Fruit fly (Drosophila melanogaster): ENCODE measurements around the gene CG43084.

Gene CG43084

dm6 chr3L:15697916-15698315 is 47.3 kb downstream of the CG43084 start:
- no peak for TF ChIP-seq CG32121 (GFP tag; IDR thresholded peaks at IDR 0.05)
- no peak for TF ChIP-seq gl (tag; optimal IDR thresholded peaks at IDR 0.05)
- no peak for TF ChIP-seq CG14655 (GFP tag; optimal IDR thresholded peaks at IDR 0.05)
- TF ChIP-seq CG17806 (tag; optimal IDR thresholded peaks at IDR 0.05), result no peak
- TF ChIP-seq rn (GFP tag; IDR thresholded peaks at IDR 0.05), result no peak
- no peak for TF ChIP-seq Ets98B (GFP tag; IDR thresholded peaks at IDR 0.05)
- no peak for TF ChIP-seq CG4496 (GFP tag; IDR thresholded peaks at IDR 0.05)
- no peak for TF ChIP-seq CG8159 (tag; optimal IDR thresholded peaks at IDR 0.05)
- TF ChIP-seq CG15710 (tag; optimal IDR thresholded peaks at IDR 0.05), result no peak
- TF ChIP-seq CG12605 (GFP tag; IDR thresholded peaks at IDR 0.05), result no peak
- no peak for TF ChIP-seq Pif1B (GFP tag; optimal IDR thresholded peaks at IDR 0.05)
- no peak for TF ChIP-seq D1 (tag; optimal IDR thresholded peaks at IDR 0.05)
- no peak for TF ChIP-seq Pif1A (GFP tag; optimal IDR thresholded peaks at IDR 0.05)
- no peak for TF ChIP-seq CG13204 (GFP tag; optimal IDR thresholded peaks at IDR 0.05)
- no peak for TF ChIP-seq CG10348 (GFP tag; IDR thresholded peaks at IDR 0.05)
- no peak for TF ChIP-seq EcR (GFP tag; optimal IDR thresholded peaks at IDR 0.05)
- TF ChIP-seq Snoo (tag; optimal IDR thresholded peaks at IDR 0.05), result no peak
- no peak for TF ChIP-seq CG9948 (tag; optimal IDR thresholded peaks at IDR 0.05)

DNA sequence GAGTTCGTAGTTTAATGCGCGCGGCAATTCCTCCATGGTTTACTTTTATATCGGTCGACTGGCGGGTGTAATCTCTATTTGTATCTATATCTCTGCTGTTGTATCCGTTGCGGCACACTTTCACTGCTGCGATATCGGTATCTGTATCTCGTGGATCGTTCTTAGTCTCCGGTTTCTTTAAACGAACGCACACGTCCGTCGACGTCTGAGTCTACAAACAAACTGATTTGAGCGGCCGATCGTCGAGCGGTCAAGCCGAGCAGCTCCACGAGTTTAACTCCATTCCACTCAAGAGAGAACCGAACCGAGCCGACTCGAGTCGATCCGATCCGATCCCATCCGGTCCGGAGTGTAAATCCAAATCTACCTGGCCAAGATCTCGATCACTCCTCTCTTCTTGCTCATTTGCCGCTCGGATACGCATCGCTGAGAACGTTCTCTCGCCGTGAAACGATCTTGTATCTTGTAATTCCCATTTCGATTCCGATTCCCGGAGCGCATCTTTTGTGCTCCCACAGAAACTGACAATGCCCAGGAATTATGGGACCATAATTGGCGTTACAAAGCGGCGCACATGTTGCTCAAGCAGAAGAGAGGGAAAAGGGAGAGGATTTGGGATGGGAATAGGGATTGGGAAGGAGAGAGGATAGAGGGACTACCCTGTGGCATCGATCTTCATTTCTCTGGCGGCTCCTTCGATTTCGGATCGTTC is 49.1 kb downstream of the CG43084 start, which contains the start of gene comm2:
comm2 (minus strand) TSS at position 225 of the 712 bp plus-strand sequence.
- TF ChIP-seq D1 (tag; optimal IDR thresholded peaks at IDR 0.05) (no peak), EcR (GFP tag; optimal IDR thresholded peaks at IDR 0.05) (peak; percentile 10), CG10348 (GFP tag; IDR thresholded peaks at IDR 0.05) (no peak), Pif1B (GFP tag; optimal IDR thresholded peaks at IDR 0.05) (peak; percentile 16), Ets98B (GFP tag; IDR thresholded peaks at IDR 0.05) (peak; percentile 26; the same call in 1 of the 2 replicates), CG4496 (GFP tag; IDR thresholded peaks at IDR 0.05) (peak; percentile 48; the same call in 2 of the 3 replicates), Pif1A (GFP tag; optimal IDR thresholded peaks at IDR 0.05) (no peak), CG13204 (GFP tag; optimal IDR thresholded peaks at IDR 0.05) (peak; percentile 17)

DNA sequence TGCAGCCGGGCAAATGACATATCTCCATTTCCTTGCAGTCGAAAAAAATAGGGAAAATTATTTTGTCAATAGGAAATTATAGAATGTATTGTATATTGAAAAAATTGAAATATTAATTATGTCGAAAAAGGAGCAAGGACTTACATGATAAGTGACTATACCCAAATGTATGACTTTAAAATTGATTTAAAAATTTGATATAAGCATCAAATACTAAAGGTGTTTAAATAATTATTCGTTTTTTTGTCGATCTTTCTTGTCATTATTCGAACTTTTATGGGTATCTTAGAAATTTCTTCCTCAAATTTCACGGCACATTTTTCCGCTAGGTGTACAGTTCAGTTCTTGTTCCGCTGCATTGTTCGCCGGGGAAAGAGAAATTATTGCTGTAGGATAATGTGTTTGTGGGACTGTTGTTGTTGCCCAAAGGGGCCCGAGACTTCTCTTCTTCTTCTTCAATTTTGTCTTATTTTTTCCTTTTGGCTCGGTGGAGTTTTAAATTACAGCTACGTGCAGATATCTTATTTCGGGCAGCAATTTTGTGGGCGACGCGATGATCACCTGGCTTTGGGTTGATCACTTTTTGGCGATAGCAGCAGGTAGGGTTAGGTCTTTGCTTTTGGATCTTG is 49.8 kb downstream of the CG43084 start:
- peak; percentile 39 for TF ChIP-seq CG8301 (tag; optimal IDR thresholded peaks at IDR 0.05)
- peak; percentile 82 for TF ChIP-seq Snoo (tag; optimal IDR thresholded peaks at IDR 0.05)
- peak; percentile 47 for TF ChIP-seq Pif1A (GFP tag; optimal IDR thresholded peaks at IDR 0.05)
- peak; percentile 85 for TF ChIP-seq D1 (tag; optimal IDR thresholded peaks at IDR 0.05)
- no peak for TF ChIP-seq CG4496 (GFP tag; IDR thresholded peaks at IDR 0.05)
- no peak for TF ChIP-seq CG13204 (GFP tag; optimal IDR thresholded peaks at IDR 0.05)
- TF ChIP-seq CG12605 (GFP tag; IDR thresholded peaks at IDR 0.05), result no peak
- peak; percentile 15 for TF ChIP-seq Pif1B (GFP tag; optimal IDR thresholded peaks at IDR 0.05)
- peak; percentile 80 for TF ChIP-seq CG15710 (tag; optimal IDR thresholded peaks at IDR 0.05)
- TF ChIP-seq CG14655 (GFP tag; optimal IDR thresholded peaks at IDR 0.05), result peak; percentile 73
- TF ChIP-seq CG10348 (GFP tag; IDR thresholded peaks at IDR 0.05), result no peak
- TF ChIP-seq EcR (GFP tag; optimal IDR thresholded peaks at IDR 0.05), result no peak
- peak; percentile 83 for TF ChIP-seq CG17806 (tag; optimal IDR thresholded peaks at IDR 0.05)
- TF ChIP-seq CG34367 (tag; optimal IDR thresholded peaks at IDR 0.05), result peak; percentile 80
- TF ChIP-seq Ets98B (GFP tag; IDR thresholded peaks at IDR 0.05), result no peak
- no peak for TF ChIP-seq CG32121 (GFP tag; IDR thresholded peaks at IDR 0.05)
- TF ChIP-seq CG9948 (tag; optimal IDR thresholded peaks at IDR 0.05), result peak; percentile 85
- TF ChIP-seq CG8159 (tag; optimal IDR thresholded peaks at IDR 0.05), result peak; percentile 82
- no peak for TF ChIP-seq rn (GFP tag; IDR thresholded peaks at IDR 0.05)
- no peak for TF ChIP-seq gl (tag; optimal IDR thresholded peaks at IDR 0.05)
- no peak for TF ChIP-seq fd96Ca (GFP tag; IDR thresholded peaks at IDR 0.05)

All from whole organism, pupa.